Worm (Caenorhabditis elegans) whole organism, early embryonic: ENCODE data around the gene Y26G10.1.

Experiments used
- B0310.2 ChIP-seq: sonication (generic microtip); optimal IDR thresholded peaks from 2 replicates; lab custom pipeline; 2016; ENCODE audit warnings: mild to moderate bottlenecking, missing genetic modification characterization, missing compliant biosample characterization
- F13C5.2 ChIP-seq: sonication (generic microtip); optimal IDR thresholded peaks from 2 replicates; lab custom pipeline; 2017; ENCODE audit warnings: mild to moderate bottlenecking, missing genetic modification characterization, inconsistent platforms, missing compliant biosample characterization
- aly-1 ChIP-seq: sonication (generic microtip); optimal IDR thresholded peaks from 2 replicates; lab custom pipeline; 2016; ENCODE audit warnings: missing genetic modification characterization, missing compliant biosample characterization
- ama-1 ChIP-seq: fragments of 150-350 bp; optimal IDR thresholded peaks from 2 replicates; lab custom pipeline; 2014
- ceh-13 ChIP-seq: fragments of 200-800 bp; sonication (Bioruptor generic); optimal IDR thresholded peaks from 2 replicates; lab custom pipeline; 2018; ENCODE audit warnings: mild to moderate bottlenecking, missing genetic modification characterization, missing compliant biosample characterization
- ceh-36 ChIP-seq: sonication (generic microtip); optimal IDR thresholded peaks from 2 replicates; lab custom pipeline; 2016; ENCODE audit warnings: missing genetic modification characterization, inconsistent platforms, missing compliant biosample characterization
- ets-7 ChIP-seq: sonication (generic microtip); optimal IDR thresholded peaks from 2 replicates; lab custom pipeline; 2016; ENCODE audit warnings: missing genotype, missing genetic modification characterization, missing compliant biosample characterization
- flt-1 ChIP-seq: fragments of 200-800 bp; sonication (Bioruptor generic); IDR thresholded peaks from 2 replicates; pipeline ENCODE4 v1.3.6; 2022; ENCODE audit warnings: missing genetic modification characterization, missing compliant biosample characterization
- hmbx-1 ChIP-seq: sonication (generic microtip); optimal IDR thresholded peaks from 2 replicates; lab custom pipeline; 2016; ENCODE audit warnings: mild to moderate bottlenecking, missing genetic modification characterization, missing compliant biosample characterization
- hmg-4 ChIP-seq: fragments of 200-800 bp; sonication (Bioruptor generic); optimal IDR thresholded peaks from 2 replicates; lab custom pipeline; 2018; ENCODE audit warnings: mild to moderate bottlenecking, missing genetic modification characterization, missing compliant biosample characterization
- hnd-1 ChIP-seq: sonication (generic microtip); optimal IDR thresholded peaks from 2 replicates; lab custom pipeline; 2016; ENCODE audit warnings: missing genetic modification characterization, missing compliant biosample characterization
- pes-1 ChIP-seq: fragments of 200-800 bp; sonication (Bioruptor generic); IDR thresholded peaks from 2 replicates; pipeline ENCODE4 v1.3.6; 2022; ENCODE audit warnings: missing genetic modification reagents, missing genetic modification characterization, missing compliant biosample characterization
- scrt-1 ChIP-seq: fragments of 200-800 bp; sonication (Bioruptor generic); IDR thresholded peaks from 2 replicates; pipeline ENCODE4 v1.3.6; 2022; ENCODE audit warnings: missing genetic modification characterization, missing compliant biosample characterization
- sea-1 ChIP-seq: fragments of 200-800 bp; sonication (Bioruptor generic); conservative IDR thresholded peaks from 2 replicates; pipeline ENCODE4 v1.3.6; 2022; ENCODE audit warnings: missing genetic modification characterization, missing compliant biosample characterization
- tbx-11 ChIP-seq: fragments of 200-800 bp; sonication (Bioruptor generic); IDR thresholded peaks from 2 replicates; pipeline ENCODE4 v1.3.6; 2022; ENCODE audit warnings: missing genetic modification characterization, missing compliant biosample characterization
- tbx-37 ChIP-seq: fragments of 200-800 bp; sonication (Bioruptor generic); conservative IDR thresholded peaks from 2 replicates; pipeline ENCODE4 v1.3.6; 2022; ENCODE audit warnings: missing genetic modification reagents, missing genetic modification characterization, missing compliant biosample characterization
- tra-4 ChIP-seq: sonication (generic microtip); optimal IDR thresholded peaks from 2 replicates; lab custom pipeline; 2017; ENCODE audit warnings: missing genetic modification characterization, missing compliant biosample characterization

Y26G10.1 gene

DNA sequence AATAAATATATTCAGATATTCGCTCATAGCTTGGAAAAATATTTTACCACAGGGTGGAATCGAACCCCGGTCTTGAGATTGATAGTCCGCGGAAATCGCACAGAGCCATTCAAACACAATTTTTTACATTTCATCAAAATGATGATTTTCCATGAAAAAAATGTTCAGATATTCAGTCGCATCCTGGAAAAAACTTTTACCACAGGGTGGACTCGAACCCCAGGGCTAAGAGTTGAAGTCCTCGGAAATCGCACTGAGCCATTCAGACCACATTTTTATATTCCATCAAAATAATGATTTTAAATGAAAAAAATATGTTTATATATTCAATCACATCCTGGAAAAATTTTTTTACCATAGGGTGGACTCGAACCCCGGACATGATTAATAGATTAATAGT is 26.9 kb upstream of the Y26G10.1 start:
- no peak for TF ChIP-seq ceh-36 (tag; lab: Kevin White, UChicago)
- no peak for TF ChIP-seq scrt-1 (GFP tag; lab: Robert Waterston, UW)
- no peak for TF ChIP-seq tbx-37 (GFP tag; lab: Robert Waterston, UW)
- no peak for TF ChIP-seq flt-1 (GFP tag; lab: Robert Waterston, UW)
- TF ChIP-seq ceh-13 = no peak
- no peak for TF ChIP-seq tra-4 (tag; lab: Kevin White, UChicago)
- no peak for TF ChIP-seq hnd-1
- TF ChIP-seq B0310.2 (tag; lab: Kevin White, UChicago) = no peak
- TF ChIP-seq hmbx-1 (tag; lab: Kevin White, UChicago) = no peak
- TF ChIP-seq hmg-4 (GFP tag; lab: Kevin White, UChicago) = no peak
- TF ChIP-seq F13C5.2 (tag; lab: Kevin White, UChicago) = no peak
- TF ChIP-seq ets-7 (tag; lab: Kevin White, UChicago) = no peak
- TF ChIP-seq pes-1 (GFP tag; lab: Robert Waterston, UW) = no peak
- TF ChIP-seq ama-1 (lab: Kevin White, UChicago) = no peak

DNA sequence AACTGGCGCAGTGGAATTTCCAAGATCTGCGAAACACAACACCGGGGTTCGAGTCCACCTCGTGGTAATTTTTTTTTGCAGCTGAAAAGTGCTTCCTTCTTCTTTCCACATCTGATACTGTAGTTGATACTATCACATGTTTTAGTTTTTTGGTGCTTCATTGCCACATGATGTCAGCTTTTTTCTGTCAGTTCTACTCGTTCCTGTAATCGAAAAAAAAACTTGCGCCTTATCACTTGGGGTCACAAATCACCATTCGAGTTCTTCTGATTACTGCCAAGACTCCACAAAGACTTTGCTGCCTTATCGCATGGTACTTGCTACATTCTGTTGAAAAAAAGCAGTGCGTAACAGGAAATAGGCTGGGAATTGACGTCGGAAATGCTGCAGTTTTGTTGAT is 26.0 kb upstream of the Y26G10.1 start:
- TF ChIP-seq flt-1 (GFP tag; lab: Robert Waterston, UW) = no peak
- no peak for TF ChIP-seq aly-1
- no peak for TF ChIP-seq ets-7 (tag; lab: Kevin White, UChicago)
- TF ChIP-seq sea-1 = no peak
- no peak for TF ChIP-seq hmg-4 (GFP tag; lab: Kevin White, UChicago)
- TF ChIP-seq scrt-1 (GFP tag; lab: Robert Waterston, UW) = no peak
- TF ChIP-seq hmbx-1 (tag; lab: Kevin White, UChicago) = no peak
- no peak for TF ChIP-seq ama-1 (lab: Kevin White, UChicago)
- no peak for TF ChIP-seq tra-4 (tag; lab: Kevin White, UChicago)
- TF ChIP-seq F13C5.2 (tag; lab: Kevin White, UChicago) = no peak
- TF ChIP-seq tbx-11 (GFP tag; lab: Robert Waterston, UW) = no peak
- no peak for TF ChIP-seq tbx-37 (GFP tag; lab: Robert Waterston, UW)
- no peak for TF ChIP-seq pes-1 (GFP tag; lab: Robert Waterston, UW)
- TF ChIP-seq B0310.2 (tag; lab: Kevin White, UChicago) = no peak
- no peak for TF ChIP-seq ceh-36 (tag; lab: Kevin White, UChicago)
- no peak for TF ChIP-seq ceh-13
- TF ChIP-seq hnd-1 = no peak

DNA sequence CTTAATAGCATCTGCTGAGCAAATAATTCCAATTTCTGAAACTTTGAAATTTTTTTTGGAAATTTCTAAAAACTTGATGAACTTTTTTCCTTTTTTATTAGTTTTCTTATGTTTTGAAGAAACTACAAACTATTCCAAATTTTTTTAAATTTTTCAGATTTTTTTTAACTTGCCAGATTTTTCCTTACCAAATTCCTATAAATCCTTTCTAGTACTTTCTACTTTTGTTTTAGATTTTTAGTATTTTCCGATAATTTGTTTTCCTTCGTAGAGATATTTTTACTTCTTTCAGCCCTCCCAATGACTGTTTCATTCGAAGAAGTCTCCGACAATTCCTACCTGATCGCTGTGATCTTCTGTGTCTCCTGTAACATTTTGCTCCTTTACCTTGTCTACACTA is 22.9 kb upstream of the Y26G10.1 start, which contains the start of gene str-77:
Gene str-77 (plus strand): TSS at position 301 of the 400 bp plus-strand sequence.
- TF ChIP-seq ama-1 (lab: Kevin White, UChicago) (no peak), aly-1 (no peak), hmg-4 (GFP tag; lab: Kevin White, UChicago) (no peak), hnd-1 (no peak), tbx-37 (GFP tag; lab: Robert Waterston, UW) (no peak), hmbx-1 (tag; lab: Kevin White, UChicago) (no peak), scrt-1 (GFP tag; lab: Robert Waterston, UW) (no peak), tbx-11 (GFP tag; lab: Robert Waterston, UW) (no peak), ceh-36 (tag; lab: Kevin White, UChicago) (no peak), sea-1 (no peak)

DNA sequence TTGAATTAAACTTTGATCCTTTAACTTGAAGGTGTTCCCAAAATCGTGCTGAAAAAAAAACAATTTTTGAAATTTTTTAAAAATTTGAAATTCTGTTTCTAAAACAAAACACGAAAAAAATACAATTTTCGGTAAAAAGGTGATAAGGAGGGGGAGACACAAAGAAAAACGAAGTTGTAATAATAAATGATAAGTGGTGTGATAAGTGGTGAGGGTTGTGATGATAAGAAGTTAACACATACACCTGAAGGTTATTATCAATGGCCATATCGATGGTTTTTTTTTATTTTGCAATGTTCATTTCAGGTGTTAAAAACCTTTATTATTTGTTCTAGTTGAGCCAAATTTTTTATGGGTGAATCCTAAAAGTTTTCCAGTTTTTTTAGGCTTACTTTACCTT is 18.6 kb upstream of the Y26G10.1 start, which contains the start of gene twk-33:
Gene twk-33 (minus strand): TSS at position 48 of the 400 bp plus-strand sequence.
- no peak for TF ChIP-seq B0310.2 (tag; lab: Kevin White, UChicago)
- TF ChIP-seq tbx-11 (GFP tag; lab: Robert Waterston, UW) = no peak
- TF ChIP-seq pes-1 (GFP tag; lab: Robert Waterston, UW) = no peak
- TF ChIP-seq tra-4 (tag; lab: Kevin White, UChicago) = no peak

DNA sequence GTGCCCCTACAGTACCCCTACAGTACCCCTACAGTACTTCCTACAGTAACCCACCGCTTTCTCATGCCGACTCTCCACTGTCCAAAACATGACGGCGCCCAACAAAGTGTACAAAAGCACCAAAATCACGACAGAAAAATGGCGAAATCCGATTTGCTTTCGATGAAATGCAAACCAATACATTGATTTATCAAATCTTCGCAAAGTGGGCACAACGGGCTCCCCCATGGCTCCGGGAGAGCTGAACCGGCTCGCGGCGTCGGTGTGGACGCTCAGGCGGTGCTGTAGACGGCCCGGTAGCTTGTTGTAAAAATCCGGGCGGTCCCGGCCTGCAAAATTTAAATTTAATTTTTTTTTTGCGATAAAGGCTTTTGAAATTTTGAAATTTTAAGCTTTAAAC is 16.6 kb upstream of the Y26G10.1 start:
- TF ChIP-seq tbx-37 (GFP tag; lab: Robert Waterston, UW) (no peak), ceh-13 (no peak), hnd-1 (no peak), F13C5.2 (tag; lab: Kevin White, UChicago) (no peak), hmbx-1 (tag; lab: Kevin White, UChicago) (no peak)

DNA sequence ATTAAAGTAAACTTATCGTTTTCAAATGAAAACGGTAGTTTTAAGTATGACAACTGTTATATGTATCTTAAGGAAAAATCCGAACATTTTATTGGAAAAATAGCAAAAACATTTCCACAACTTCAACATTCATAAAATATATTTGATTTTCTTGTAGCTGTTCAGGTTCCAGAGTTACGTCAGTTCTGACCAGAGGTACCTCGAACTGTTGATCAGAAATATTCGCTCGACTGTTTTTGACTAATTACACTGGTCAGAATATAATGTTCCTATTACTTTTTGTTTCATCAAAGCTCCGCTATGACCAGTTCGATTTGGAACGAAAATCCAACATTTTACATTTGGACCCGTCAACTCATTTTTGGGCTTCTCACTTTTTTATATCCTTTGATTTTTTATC is 11.3 kb upstream of the Y26G10.1 start, which contains the start of gene srh-31:
Gene srh-31 (plus strand): TSS at position 301 of the 400 bp plus-strand sequence.
- TF ChIP-seq pes-1 (GFP tag; lab: Robert Waterston, UW) (no peak), ama-1 (lab: Kevin White, UChicago) (no peak), hnd-1 (no peak), tra-4 (tag; lab: Kevin White, UChicago) (no peak), hmbx-1 (tag; lab: Kevin White, UChicago) (no peak), B0310.2 (tag; lab: Kevin White, UChicago) (no peak), tbx-37 (GFP tag; lab: Robert Waterston, UW) (no peak), ceh-13 (no peak), ceh-36 (tag; lab: Kevin White, UChicago) (no peak), hmg-4 (GFP tag; lab: Kevin White, UChicago) (no peak), F13C5.2 (tag; lab: Kevin White, UChicago) (no peak), sea-1 (no peak), ets-7 (tag; lab: Kevin White, UChicago) (no peak), aly-1 (no peak), flt-1 (GFP tag; lab: Robert Waterston, UW) (no peak), tbx-11 (GFP tag; lab: Robert Waterston, UW) (no peak), scrt-1 (GFP tag; lab: Robert Waterston, UW) (no peak)

DNA sequence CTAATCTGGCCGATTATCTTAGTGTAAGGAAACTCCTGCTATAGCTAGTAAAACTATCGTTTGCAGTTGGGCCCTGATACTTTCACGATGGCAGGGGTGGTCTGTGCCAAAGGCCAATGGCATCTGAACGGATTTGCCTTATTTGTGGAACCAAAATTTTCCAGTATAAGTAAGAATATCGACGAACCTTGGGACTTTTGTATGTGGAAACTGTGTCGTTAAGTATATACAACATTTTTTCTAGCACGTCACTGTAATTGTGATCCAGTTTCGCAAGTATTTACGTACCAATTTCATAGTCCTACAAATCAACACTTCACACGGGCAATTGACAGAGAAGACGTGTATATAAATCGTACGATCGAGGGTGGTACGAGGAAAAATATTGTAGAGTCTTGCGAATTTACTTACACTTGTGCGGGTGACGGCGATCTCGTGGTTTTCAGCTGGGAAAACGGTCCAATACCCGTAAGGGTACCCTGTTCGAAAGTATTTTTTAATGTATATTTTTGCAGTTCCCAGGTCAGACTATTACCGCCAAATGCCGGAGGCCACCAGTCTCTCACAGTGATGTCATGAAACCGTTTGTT is 10.6 kb upstream of the Y26G10.1 start:
- no peak for TF ChIP-seq tbx-11 (GFP tag; lab: Robert Waterston, UW)
- no peak for TF ChIP-seq B0310.2 (tag; lab: Kevin White, UChicago)
- TF ChIP-seq hnd-1 = no peak
- no peak for TF ChIP-seq flt-1 (GFP tag; lab: Robert Waterston, UW)
- TF ChIP-seq tra-4 (tag; lab: Kevin White, UChicago) = no peak
- no peak for TF ChIP-seq F13C5.2 (tag; lab: Kevin White, UChicago)
- no peak for TF ChIP-seq ceh-13
- TF ChIP-seq ceh-36 (tag; lab: Kevin White, UChicago) = no peak
- TF ChIP-seq hmg-4 (GFP tag; lab: Kevin White, UChicago) = no peak
- no peak for TF ChIP-seq pes-1 (GFP tag; lab: Robert Waterston, UW)
- TF ChIP-seq scrt-1 (GFP tag; lab: Robert Waterston, UW) = no peak
- no peak for TF ChIP-seq hmbx-1 (tag; lab: Kevin White, UChicago)
- no peak for TF ChIP-seq ets-7 (tag; lab: Kevin White, UChicago)
